Worm (Caenorhabditis elegans) whole organism, L2 larva: Measurements from ENCODE around the gene Y43F8B.18.
A peak's percentile ranks its signal among the peaks of the same experiment; 100 is the strongest.

Experiments
- C34F6.9 ChIP-seq: fragments of 150-350 bp; optimal IDR thresholded peaks from 2 replicates; lab custom pipeline; 2014; ENCODE audit warnings: missing biosample characterization, missing genetic modification characterization
- F13H6.1 ChIP-seq: sonication (generic microtip); optimal IDR thresholded peaks from 2 replicates; lab custom pipeline; 2016; ENCODE audit warnings: missing genetic modification characterization, missing compliant biosample characterization
- R02D3.7 ChIP-seq: fragments of 150-350 bp; optimal IDR thresholded peaks from 2 replicates; lab custom pipeline; 2014; ENCODE audit warnings: missing biosample characterization, missing genetic modification characterization
- Y55F3AM.14 ChIP-seq: fragments of 200-800 bp; sonication (Bioruptor generic); optimal IDR thresholded peaks from 2 replicates; lab custom pipeline; 2018; ENCODE audit warnings: mild to moderate bottlenecking, missing genetic modification characterization, missing compliant biosample characterization
- ZK546.5 ChIP-seq: sonication (generic microtip); optimal IDR thresholded peaks from 2 replicates; lab custom pipeline; 2017; ENCODE audit warnings: missing biosample characterization, missing genetic modification characterization
- aly-2 ChIP-seq: fragments of 150-350 bp; optimal IDR thresholded peaks from 2 replicates; lab custom pipeline; 2014; ENCODE audit warnings: missing biosample characterization, missing genetic modification characterization
- ama-1 ChIP-seq: fragments of 150-350 bp; optimal IDR thresholded peaks from 2 replicates; lab custom pipeline; 2018; ENCODE audit warnings: inconsistent platforms
- ceh-16 ChIP-seq: fragments of 150-350 bp; optimal IDR thresholded peaks from 2 replicates; lab custom pipeline; 2014; ENCODE audit warnings: missing biosample characterization, missing genetic modification characterization
- ceh-82 ChIP-seq: fragments of 150-350 bp; optimal IDR thresholded peaks from 2 replicates; lab custom pipeline; 2014; ENCODE audit warnings: missing biosample characterization, missing genetic modification characterization
- crh-2 ChIP-seq: sonication (generic microtip); optimal IDR thresholded peaks from 2 replicates; lab custom pipeline; 2017; ENCODE audit warnings: missing biosample characterization, missing genetic modification characterization
- dmd-4 ChIP-seq: sonication (generic microtip); optimal IDR thresholded peaks from 2 replicates; lab custom pipeline; 2017; ENCODE audit warnings: missing biosample characterization, missing genetic modification characterization
- egl-27 ChIP-seq: sonication (generic microtip); optimal IDR thresholded peaks from 3 replicates; lab custom pipeline; 2017; ENCODE audit warnings: missing biosample characterization, missing genetic modification reagents, missing genetic modification characterization
- elt-1 ChIP-seq: fragments of 150-350 bp; optimal IDR thresholded peaks from 2 replicates; lab custom pipeline; 2014; ENCODE audit warnings: missing biosample characterization, missing genetic modification characterization
- fos-1 ChIP-seq: fragments of 150-350 bp; optimal IDR thresholded peaks from 2 replicates; lab custom pipeline; 2014; ENCODE audit warnings: missing biosample characterization, missing genetic modification characterization
- gmeb-1 ChIP-seq: fragments of 150-350 bp; optimal IDR thresholded peaks from 2 replicates; lab custom pipeline; 2014; ENCODE audit warnings: missing biosample characterization, missing genetic modification characterization
- lin-11 ChIP-seq: fragments of 150-350 bp; sonication (generic microtip); optimal IDR thresholded peaks from 2 replicates; lab custom pipeline; 2014; ENCODE audit warnings: missing biosample characterization, missing genetic modification characterization, inconsistent platforms, mixed read lengths
- lin-13 ChIP-seq: fragments of 150-350 bp; optimal IDR thresholded peaks from 2 replicates; lab custom pipeline; 2014; ENCODE audit warnings: missing biosample characterization, missing genetic modification reagents, missing genetic modification characterization
- lsy-2 ChIP-seq, 2 experiments: fragments of 150-350 bp in 1 of 2; sonication (generic microtip) in 1 of 2; optimal IDR thresholded peaks; 2 replicates each; lab custom pipeline; 2014 to 2017; ENCODE audit warnings: missing biosample characterization in 2 of 2, missing genetic modification characterization in 2 of 2
- mab-5 ChIP-seq: fragments of 150-350 bp; optimal IDR thresholded peaks from 2 replicates; lab custom pipeline; 2014; ENCODE audit warnings: missing biosample characterization, missing genetic modification characterization
- mdl-1 ChIP-seq, 2 experiments: fragments of 150-350 bp in 1 of 2; sonication (generic microtip) in 1 of 2; optimal IDR thresholded peaks; 2 replicates each; lab custom pipeline; 2017; ENCODE audit warnings: missing biosample characterization in 2 of 2, missing genetic modification characterization in 2 of 2
- nhr-10 ChIP-seq: sonication (generic microtip); optimal IDR thresholded peaks from 2 replicates; lab custom pipeline; 2017; ENCODE audit warnings: missing biosample characterization, missing genetic modification characterization
- nhr-11 ChIP-seq: fragments of 150-350 bp; optimal IDR thresholded peaks from 2 replicates; lab custom pipeline; 2014; ENCODE audit warnings: missing biosample characterization, missing genetic modification characterization
- nhr-12 ChIP-seq: fragments of 150-350 bp; optimal IDR thresholded peaks from 2 replicates; lab custom pipeline; 2014; ENCODE audit warnings: missing biosample characterization, missing genetic modification characterization
- nhr-129 ChIP-seq: fragments of 150-350 bp; optimal IDR thresholded peaks from 2 replicates; lab custom pipeline; 2014; ENCODE audit warnings: missing biosample characterization, missing genetic modification characterization
- nhr-21 ChIP-seq: fragments of 150-350 bp; optimal IDR thresholded peaks from 2 replicates; lab custom pipeline; 2014; ENCODE audit warnings: missing biosample characterization, missing genetic modification characterization
- nhr-23 ChIP-seq: fragments of 150-350 bp; optimal IDR thresholded peaks from 2 replicates; lab custom pipeline; 2014; ENCODE audit warnings: missing biosample characterization, missing genetic modification reagents, missing genetic modification characterization
- nhr-237 ChIP-seq: fragments of 150-350 bp; optimal IDR thresholded peaks from 2 replicates; lab custom pipeline; 2014; ENCODE audit warnings: missing biosample characterization, missing genetic modification characterization
- nhr-25 ChIP-seq: fragments of 150-350 bp; sonication (generic microtip); optimal IDR thresholded peaks from 3 replicates; lab custom pipeline; 2014; ENCODE audit warnings: missing biosample characterization, missing genetic modification characterization
- nhr-77 ChIP-seq: fragments of 150-350 bp; optimal IDR thresholded peaks from 2 replicates; lab custom pipeline; 2014; ENCODE audit warnings: missing biosample characterization, missing genetic modification characterization
- sem-4 ChIP-seq: fragments of 150-350 bp; optimal IDR thresholded peaks from 2 replicates; lab custom pipeline; 2014; ENCODE audit warnings: missing biosample characterization, missing genetic modification reagents, missing genetic modification characterization
- skn-1 ChIP-seq: sonication (generic microtip); optimal IDR thresholded peaks from 2 replicates; lab custom pipeline; 2017; ENCODE audit warnings: missing biosample characterization, missing genetic modification characterization
- sma-9 ChIP-seq, 2 experiments: fragments of 150-350 bp in 1 of 2; sonication (generic microtip) in 1 of 2; optimal IDR thresholded peaks; 2 replicates each; lab custom pipeline; 2014 to 2016; ENCODE audit warnings: missing genetic modification characterization in 2 of 2, mild to moderate bottlenecking in 1 of 2, missing biosample characterization in 1 of 2, missing compliant biosample characterization in 1 of 2, missing genetic modification reagents in 1 of 2, moderate library complexity in 1 of 2
- snpc-4 ChIP-seq: fragments of 150-350 bp; optimal IDR thresholded peaks from 2 replicates; lab custom pipeline; 2014; ENCODE audit warnings: missing biosample characterization, missing genetic modification characterization
- unc-55 ChIP-seq: fragments of 150-350 bp; sonication (generic microtip); optimal IDR thresholded peaks from 3 replicates; lab custom pipeline; 2014; ENCODE audit warnings: missing biosample characterization, missing genetic modification reagents, missing genetic modification characterization
- zag-1 ChIP-seq: fragments of 150-350 bp; optimal IDR thresholded peaks from 2 replicates; lab custom pipeline; 2014; ENCODE audit warnings: missing biosample characterization, missing genetic modification characterization
- ztf-1 ChIP-seq: fragments of 200-800 bp; sonication (Bioruptor generic); conservative IDR thresholded peaks from 2 replicates; pipeline ENCODE4 v1.3.6; 2022; ENCODE audit warnings: missing genetic modification characterization, missing compliant biosample characterization
- ztf-11 ChIP-seq: sonication (generic microtip); optimal IDR thresholded peaks from 2 replicates; lab custom pipeline; 2017; ENCODE audit warnings: missing biosample characterization, missing genetic modification characterization
- ztf-4 ChIP-seq: fragments of 150-350 bp; optimal IDR thresholded peaks from 2 replicates; lab custom pipeline; 2014; ENCODE audit warnings: missing biosample characterization, missing genetic modification characterization

Y43F8B.18 gene

ce11 chrV:19519511-19519934, 33.7 kb downstream of the Y43F8B.18 start:
- TF ChIP-seq dmd-4 (tag; lab: Kevin White, UChicago) (no peak), ztf-4 (peak; percentile 63), lsy-2 (tag; optimal IDR thresholded peaks at IDR 0.05; lab: Kevin White, UChicago) (peak in 1 of 2 experiments; percentile 52), Y55F3AM.14 (GFP tag; lab: Kevin White, UChicago) (peak; percentile 50), nhr-25 (tag; lab: Kevin White, UChicago) (no peak), sem-4 (tag; lab: Kevin White, UChicago) (peak; percentile 10), crh-2 (tag; lab: Kevin White, UChicago) (peak; percentile 8), ZK546.5 (no peak)

DNA sequence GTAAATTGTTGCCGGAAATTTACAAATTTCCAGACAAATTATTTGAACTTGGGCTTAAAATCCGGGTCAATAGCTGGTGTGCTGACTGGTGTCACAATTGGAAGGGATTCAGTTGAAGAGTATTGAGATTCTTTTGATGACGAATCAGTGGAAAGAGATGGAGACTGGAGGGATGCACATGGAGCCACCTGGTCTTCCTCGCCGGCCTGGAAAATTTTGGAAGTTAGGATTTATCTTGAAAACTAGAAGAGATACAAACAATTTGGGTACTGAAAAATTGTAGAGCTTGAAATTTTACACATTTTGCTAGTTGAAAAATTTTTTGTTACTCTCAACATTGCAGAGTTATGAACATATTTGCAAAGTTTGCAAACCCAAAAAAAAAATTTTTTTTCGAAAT, 34.3 kb downstream of the Y43F8B.18 start:
- TF ChIP-seq Y55F3AM.14 (GFP tag; lab: Kevin White, UChicago) = peak; percentile 20
- TF ChIP-seq ztf-11 (tag; lab: Kevin White, UChicago) = no peak
- no peak for TF ChIP-seq F13H6.1
- peak; percentile 53 for TF ChIP-seq ztf-4
- TF ChIP-seq ama-1 (lab: Kevin White, UChicago) = peak; percentile 76
- no peak for TF ChIP-seq ceh-16 (tag; lab: Kevin White, UChicago)

- TF ChIP-seq ztf-4 = no peak
- no peak for TF ChIP-seq skn-1 (tag; lab: Kevin White, UChicago)
- TF ChIP-seq ama-1 (lab: Kevin White, UChicago) = peak; percentile 52
- TF ChIP-seq, all 48 proteins: peak for 1
Measured at ce11 chrV:19520597-19521322, 35.0 kb downstream of the Y43F8B.18 start.

DNA sequence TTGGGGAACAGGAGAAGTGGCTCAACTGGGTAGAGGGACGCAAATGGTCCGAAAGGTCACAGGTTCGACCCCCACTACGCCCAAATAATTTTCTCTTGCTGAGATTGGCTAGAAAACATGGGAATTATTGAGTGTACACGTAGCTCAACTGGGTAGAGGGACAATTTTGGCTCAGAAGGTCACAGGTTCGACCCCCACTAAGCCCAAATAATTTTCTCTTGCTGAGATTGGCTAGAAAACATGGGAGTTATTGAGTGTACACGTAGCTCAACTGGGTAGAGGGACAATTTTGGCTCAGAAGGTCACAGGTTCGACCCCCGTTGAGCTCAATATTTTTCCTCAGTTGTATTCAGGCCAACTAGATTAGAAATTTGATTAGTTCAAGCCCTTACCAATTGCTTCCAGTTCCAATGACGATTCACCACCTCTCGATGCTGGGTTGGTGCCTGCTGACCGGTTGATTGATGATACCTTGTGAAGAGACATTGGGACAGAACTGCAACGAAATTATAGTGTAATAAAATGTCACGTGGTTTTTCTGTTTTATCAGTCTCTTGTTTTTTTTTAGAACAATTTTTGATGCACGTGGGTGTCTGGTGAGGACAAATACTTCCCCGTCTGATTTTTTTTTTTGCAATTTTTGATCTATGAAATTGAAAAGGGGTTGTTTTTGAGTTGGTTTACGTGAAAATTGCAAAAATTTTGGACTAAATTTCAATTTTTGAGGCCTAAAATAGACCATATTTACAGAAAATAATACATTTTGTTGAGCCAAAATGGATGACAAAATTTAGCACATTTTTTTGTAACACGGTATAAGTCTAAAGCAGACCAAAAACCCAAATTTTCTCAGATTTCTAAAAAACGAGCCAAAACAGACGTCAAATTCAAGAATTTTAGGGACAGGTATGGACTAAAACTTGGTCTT, 35.8 kb downstream of the Y43F8B.18 start:
- TF ChIP-seq mdl-1 (tag; optimal IDR thresholded peaks at IDR 0.05; lab: Kevin White, UChicago) = peak in 1 of 2 experiments; percentile 34
- TF ChIP-seq Y55F3AM.14 (GFP tag; lab: Kevin White, UChicago) = peak; percentile 25
- no peak for TF ChIP-seq nhr-12
- TF ChIP-seq nhr-21 (tag; lab: Kevin White, UChicago) = no peak
- TF ChIP-seq fos-1 = no peak
- TF ChIP-seq sma-9 (GFP tag; optimal IDR thresholded peaks at IDR 0.05; lab: Kevin White, UChicago) = peak; percentile 85
- no peak for TF ChIP-seq sma-9 (tag; optimal IDR thresholded peaks at IDR 0.05; lab: Kevin White, UChicago)
- no peak for TF ChIP-seq zag-1 (tag; lab: Kevin White, UChicago)
- TF ChIP-seq nhr-25 (tag; lab: Kevin White, UChicago) = peak; percentile 52
- peak; percentile 20 for TF ChIP-seq C34F6.9 (tag; lab: Kevin White, UChicago)
- no peak for TF ChIP-seq egl-27 (tag; lab: Kevin White, UChicago)
- peak; percentile 26 for TF ChIP-seq nhr-129 (tag; lab: Kevin White, UChicago)
- TF ChIP-seq skn-1 (tag; lab: Kevin White, UChicago) = no peak
- peak in 1 of 2 experiments; percentile 57 for TF ChIP-seq lsy-2 (tag; optimal IDR thresholded peaks at IDR 0.05; lab: Kevin White, UChicago)
- TF ChIP-seq snpc-4 = no peak
- TF ChIP-seq lin-13 = no peak

DNA sequence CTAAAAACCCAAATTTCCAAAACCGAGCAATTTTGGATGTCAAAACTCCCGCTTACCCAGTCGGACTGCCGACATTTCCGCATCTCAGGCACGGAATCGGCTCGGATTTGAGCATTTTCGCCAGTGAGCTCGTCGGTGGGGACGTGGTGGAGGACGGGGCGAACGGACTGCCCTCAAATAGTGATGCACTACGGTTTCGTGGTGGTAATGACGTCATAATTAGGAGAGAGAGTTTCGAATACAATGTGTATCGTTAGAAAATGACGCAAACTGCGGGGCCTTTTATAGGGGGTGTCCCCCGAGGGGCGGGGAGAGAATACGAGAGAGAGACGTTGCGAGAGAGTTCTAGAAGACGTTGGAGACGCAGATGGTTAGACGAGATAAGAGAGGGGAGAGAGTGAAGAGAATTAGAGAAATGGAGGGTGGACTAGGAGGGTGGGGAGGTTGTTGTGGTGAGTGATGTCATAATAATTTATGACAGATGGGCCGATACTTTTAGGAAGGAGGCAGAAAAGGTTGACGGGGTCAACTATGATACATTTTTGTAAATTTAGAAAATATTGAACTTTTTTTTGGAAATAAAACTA, 36.9 kb downstream of the Y43F8B.18 start:
- TF ChIP-seq nhr-77 (tag; lab: Kevin White, UChicago) (no peak), mab-5 (peak; percentile 97), ceh-82 (peak; percentile 14), zag-1 (tag; lab: Kevin White, UChicago) (peak; percentile 81), R02D3.7 (tag; lab: Kevin White, UChicago) (no peak), gmeb-1 (tag; lab: Kevin White, UChicago) (peak; percentile 77), snpc-4 (peak; percentile 62), nhr-129 (tag; lab: Kevin White, UChicago) (peak; percentile 88), nhr-237 (tag; lab: Kevin White, UChicago) (peak; percentile 47), sem-4 (tag; lab: Kevin White, UChicago) (peak; percentile 91), ama-1 (lab: Kevin White, UChicago) (peak; percentile 94), sma-9 (GFP tag; optimal IDR thresholded peaks at IDR 0.05; lab: Kevin White, UChicago) (peak; percentile 98), sma-9 (tag; optimal IDR thresholded peaks at IDR 0.05; lab: Kevin White, UChicago) (peak; percentile 30), nhr-11 (tag; lab: Kevin White, UChicago) (no peak), egl-27 (tag; lab: Kevin White, UChicago) (peak; percentile 93), nhr-12 (no peak), elt-1 (tag; lab: Kevin White, UChicago) (no peak), ceh-16 (tag; lab: Kevin White, UChicago) (peak; percentile 47), crh-2 (tag; lab: Kevin White, UChicago) (peak; percentile 93), aly-2 (tag; lab: Kevin White, UChicago) (no peak), lin-11 (tag; lab: Kevin White, UChicago) (peak; percentile 52), mdl-1 (tag; optimal IDR thresholded peaks at IDR 0.05; lab: Kevin White, UChicago) (peak; percentile 75 to 89), Y55F3AM.14 (GFP tag; lab: Kevin White, UChicago) (peak; percentile 88), nhr-23 (tag; lab: Kevin White, UChicago) (no peak), nhr-21 (tag; lab: Kevin White, UChicago) (peak; percentile 92), ztf-11 (tag; lab: Kevin White, UChicago) (no peak), unc-55 (GFP tag; lab: Kevin White, UChicago) (peak; percentile 91), nhr-10 (tag; lab: Kevin White, UChicago) (peak; percentile 71), ztf-1 (GFP tag; lab: Robert Waterston, UW) (no peak)
